Worm (Caenorhabditis elegans) whole organism, L4/young adult: ENCODE measurements around the gene drr-1.

ENCODE experiments used
- dao-5 ChIP-seq: sonication (generic microtip); optimal IDR thresholded peaks from 2 replicates; lab custom pipeline; 2016; ENCODE audit warnings: missing genotype, missing genetic modification characterization, moderate library complexity, missing compliant biosample characterization
- him-1 ChIP-seq: sonication (generic microtip); optimal IDR thresholded peaks from 2 replicates; lab custom pipeline; 2016; ENCODE audit warnings: missing genotype, missing genetic modification reagents, missing genetic modification characterization, missing compliant biosample characterization

DNA sequence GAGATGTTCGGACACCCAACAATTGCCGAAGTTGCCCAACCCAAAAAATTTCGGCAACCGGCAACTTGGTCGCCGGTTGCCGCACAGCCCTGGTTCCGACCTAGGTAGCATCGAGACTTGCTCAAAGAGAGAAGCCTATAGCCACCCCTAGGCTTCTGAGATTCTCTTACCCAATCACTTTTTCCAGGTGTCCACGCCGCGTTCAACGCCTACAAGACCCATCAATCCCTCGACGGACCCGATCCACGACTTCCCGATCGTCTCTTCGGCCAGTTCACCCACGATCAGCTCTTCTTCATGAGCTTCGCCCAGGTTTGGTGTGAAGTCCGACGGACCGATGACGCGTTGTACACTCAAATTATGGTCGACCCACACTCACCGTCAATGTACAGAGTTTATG, 20.1 kb upstream of the drr-1 start:
- TF ChIP-seq him-1 (tag; lab: Kevin White, UChicago), result no peak
- TF ChIP-seq dao-5 (tag; lab: Kevin White, UChicago), result no peak
